Fruit fly (Drosophila melanogaster): ENCODE results near the gene CG43867.
A peak's percentile ranks its signal among the peaks of the same experiment; 100 is the strongest.

Gene CG43867

dm6 chrX:844523-844922 is 83.3 kb downstream of the CG43867 start, which contains the start of gene CG14635:
CG14635 (plus strand) TSS chrX:844823.
- no peak for TF ChIP-seq CG17801 (GFP tag; optimal IDR thresholded peaks at IDR 0.05; ENCODE audit: partially characterized antibody)

DNA sequence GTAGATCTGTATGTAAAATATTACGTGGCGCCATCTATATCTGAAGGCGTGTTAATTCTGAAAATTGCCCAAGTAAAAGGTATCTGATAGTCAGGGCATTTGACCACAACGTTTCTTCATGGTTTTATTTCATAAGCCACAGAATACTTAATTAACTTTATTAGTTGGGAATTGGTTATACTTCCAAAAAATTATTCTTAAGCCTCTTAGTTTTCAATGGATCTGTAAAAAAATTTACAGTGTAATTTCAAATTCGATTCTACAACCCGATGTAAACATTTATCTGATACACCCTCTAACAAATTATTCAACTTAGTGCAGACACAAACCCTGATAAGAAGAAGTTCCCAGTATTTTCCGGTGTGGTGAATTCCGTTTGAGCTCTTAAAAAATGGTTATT is 84.3 kb downstream of the CG43867 start:
- TF ChIP-seq CG17801 (GFP tag; optimal IDR thresholded peaks at IDR 0.05; ENCODE audit: partially characterized antibody), result no peak

DNA sequence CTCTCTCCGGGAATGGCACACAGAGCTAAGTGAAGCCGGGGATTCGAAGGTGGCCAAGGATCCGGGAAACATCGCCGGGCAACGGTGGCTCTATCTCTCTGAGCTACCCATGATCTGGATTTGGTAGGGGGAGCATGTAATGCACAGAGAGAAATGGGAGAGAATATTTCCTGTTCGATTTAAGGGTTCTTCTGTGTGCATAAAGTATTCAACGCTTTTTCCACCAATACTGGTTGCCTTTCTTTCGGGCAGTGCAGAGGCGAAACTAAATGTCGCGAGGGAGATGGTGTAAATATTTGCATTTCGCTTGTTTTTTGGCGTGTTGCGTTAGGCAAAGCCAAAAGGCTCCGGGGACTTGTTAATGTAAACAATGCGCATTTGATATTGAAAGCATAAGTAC is 85.8 kb downstream of the CG43867 start:
- TF ChIP-seq CG17801 (GFP tag; optimal IDR thresholded peaks at IDR 0.05; ENCODE audit: partially characterized antibody), result no peak

DNA sequence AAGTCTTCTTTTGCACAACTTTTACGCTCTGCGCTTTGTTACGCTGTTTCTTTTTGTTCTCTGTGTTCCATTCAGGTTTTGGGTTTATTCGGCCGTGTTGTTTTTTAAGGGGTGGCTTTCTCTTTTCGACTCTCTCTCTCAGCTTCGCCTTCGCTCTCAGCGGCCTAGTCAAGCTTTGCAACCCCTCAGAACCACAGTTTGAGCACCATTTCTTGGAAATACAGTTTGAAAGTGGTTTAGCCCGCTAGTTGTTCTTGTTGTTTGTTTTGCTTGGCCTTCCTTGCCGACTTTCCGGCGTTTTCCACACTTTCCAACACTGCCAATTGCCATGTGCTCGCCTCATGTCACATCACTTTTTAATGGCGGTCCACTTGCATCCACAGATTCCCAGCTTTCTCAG is 86.7 kb downstream of the CG43867 start:
- TF ChIP-seq CG17801 (GFP tag; optimal IDR thresholded peaks at IDR 0.05; ENCODE audit: partially characterized antibody), result no peak

- TF ChIP-seq CG17801 (GFP tag; optimal IDR thresholded peaks at IDR 0.05; ENCODE audit: partially characterized antibody), result no peak
These were observed 89.8 kb downstream of the CG43867 start for dm6 chrX:838012-838411.

DNA sequence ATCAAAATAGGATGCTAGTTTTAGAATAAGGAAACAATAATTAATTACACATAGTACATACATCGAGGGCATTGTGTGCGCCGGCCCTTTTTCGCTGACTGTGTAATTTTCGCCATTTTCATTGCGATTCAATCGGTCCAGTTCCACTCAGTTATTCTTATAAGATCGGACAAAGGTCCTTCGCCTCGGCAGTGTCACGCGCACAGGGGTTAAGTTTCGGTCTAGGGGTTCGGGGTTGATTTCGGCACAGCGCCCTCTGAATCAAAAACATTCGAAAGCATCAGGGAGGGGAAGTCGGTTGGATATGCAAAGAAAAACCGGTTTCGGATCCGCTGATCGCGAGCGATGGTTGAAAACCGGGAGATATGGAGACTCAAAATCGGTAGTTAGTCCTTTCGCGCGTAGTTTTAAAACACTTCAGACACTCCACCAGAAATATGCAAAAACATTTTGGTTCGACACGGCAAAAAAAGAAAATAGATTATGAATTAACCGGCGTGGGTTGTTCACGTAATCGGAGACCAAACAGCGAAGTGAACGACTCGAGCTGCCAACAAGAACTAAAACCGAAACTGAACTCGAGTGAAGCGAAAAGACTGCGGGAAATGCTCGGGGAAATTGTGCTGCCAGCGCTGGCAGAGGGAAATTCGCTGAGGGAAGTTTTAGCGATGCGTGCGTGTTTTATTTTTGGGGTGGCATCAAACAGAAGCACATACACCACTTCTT is 91.6 kb downstream of the CG43867 start:
- TF ChIP-seq CG17801 (GFP tag; optimal IDR thresholded peaks at IDR 0.05; ENCODE audit: partially characterized antibody), result no peak

DNA sequence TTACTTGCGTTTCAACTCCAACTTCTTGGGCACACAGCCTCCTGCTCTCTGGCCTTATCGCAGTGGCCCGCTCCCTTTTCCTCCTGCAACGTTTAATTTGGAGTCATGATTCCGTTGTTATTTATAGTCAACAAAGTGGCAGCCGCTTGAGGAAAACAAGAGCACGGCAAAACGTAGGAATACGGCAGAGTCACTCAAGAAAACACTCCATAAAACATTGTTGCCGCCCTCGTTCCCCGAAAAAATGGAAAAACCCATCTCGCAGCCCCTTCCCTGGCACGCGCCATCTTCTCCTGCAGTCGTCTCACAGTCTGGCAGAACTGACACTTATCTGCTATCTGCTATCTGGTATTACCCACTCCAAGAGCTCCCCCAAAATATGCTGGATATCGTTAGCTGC is 102.8 kb downstream of the CG43867 start:
- TF ChIP-seq CG17801 (GFP tag; optimal IDR thresholded peaks at IDR 0.05; ENCODE audit: partially characterized antibody), result no peak

- peak; percentile 33 for TF ChIP-seq CG17801 (GFP tag; optimal IDR thresholded peaks at IDR 0.05; ENCODE audit: partially characterized antibody)
These were observed 121.9 kb downstream of the CG43867 start, which contains the start of gene Sec22 for dm6 chrX:805907-806306. Sec22 (plus strand) TSS chrX:806076.

dm6 chrX:804821-805220 is 123.0 kb downstream of the CG43867 start, which contains the start of gene CG13358:
CG13358 (minus strand) TSS chrX:804921.
- TF ChIP-seq CG17801 (GFP tag; optimal IDR thresholded peaks at IDR 0.05; ENCODE audit: partially characterized antibody), result no peak

dm6 chrX:803370-803769 is 124.4 kb downstream of the CG43867 start, which contains the start of gene CG13359:
CG13359 (minus strand) TSS chrX:803470.
- no peak for TF ChIP-seq CG17801 (GFP tag; optimal IDR thresholded peaks at IDR 0.05; ENCODE audit: partially characterized antibody)

dm6 chrX:801157-801872 is 126.5 kb downstream of the CG43867 start, which contains the start of gene Rbf:
Rbf (minus strand) TSS chrX:801479.
- TF ChIP-seq CG17801 (GFP tag; optimal IDR thresholded peaks at IDR 0.05; ENCODE audit: partially characterized antibody), result no peak

DNA sequence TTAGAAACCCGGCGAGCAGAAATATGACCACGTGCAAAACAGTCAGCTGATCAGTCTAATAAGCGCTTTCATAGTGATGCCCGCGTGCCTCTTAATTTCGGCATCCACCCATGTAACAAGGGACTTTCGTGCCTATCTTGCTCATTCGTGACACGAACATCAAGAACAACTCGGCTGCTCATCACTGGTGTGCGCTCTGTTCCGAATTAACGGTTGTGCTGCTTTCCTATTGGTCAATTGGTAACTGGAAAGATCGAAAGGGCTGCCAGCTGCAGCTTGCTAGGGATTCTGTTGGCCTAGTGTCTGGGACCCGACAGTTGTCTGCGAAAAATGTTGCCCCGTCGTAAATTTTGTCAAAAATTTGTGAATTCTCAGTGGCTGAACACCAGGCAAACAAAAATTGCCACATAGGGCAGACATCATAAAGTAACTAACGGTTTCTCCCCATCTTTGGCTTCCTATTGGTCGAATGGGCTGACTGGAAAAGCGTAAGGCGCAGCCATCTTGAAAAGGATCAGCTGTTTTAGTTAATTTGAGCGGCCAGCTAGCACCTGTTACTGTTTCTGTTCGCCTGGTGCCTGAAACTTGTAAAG is 131.3 kb downstream of the CG43867 start:
- TF ChIP-seq CG17801 (GFP tag; optimal IDR thresholded peaks at IDR 0.05; ENCODE audit: partially characterized antibody), result peak; percentile 72

- no peak for TF ChIP-seq CG17801 (GFP tag; optimal IDR thresholded peaks at IDR 0.05; ENCODE audit: partially characterized antibody)
These were observed 134.9 kb downstream of the CG43867 start, which contains the start of gene CG16989 for dm6 chrX:792923-793322. CG16989 (plus strand) TSS chrX:793147.

dm6 chrX:790039-790597 is 137.7 kb downstream of the CG43867 start, which contains the start of gene CG13360:
CG13360 (minus strand) TSS chrX:790089.
- TF ChIP-seq CG17801 (GFP tag; optimal IDR thresholded peaks at IDR 0.05; ENCODE audit: partially characterized antibody), result no peak

DNA sequence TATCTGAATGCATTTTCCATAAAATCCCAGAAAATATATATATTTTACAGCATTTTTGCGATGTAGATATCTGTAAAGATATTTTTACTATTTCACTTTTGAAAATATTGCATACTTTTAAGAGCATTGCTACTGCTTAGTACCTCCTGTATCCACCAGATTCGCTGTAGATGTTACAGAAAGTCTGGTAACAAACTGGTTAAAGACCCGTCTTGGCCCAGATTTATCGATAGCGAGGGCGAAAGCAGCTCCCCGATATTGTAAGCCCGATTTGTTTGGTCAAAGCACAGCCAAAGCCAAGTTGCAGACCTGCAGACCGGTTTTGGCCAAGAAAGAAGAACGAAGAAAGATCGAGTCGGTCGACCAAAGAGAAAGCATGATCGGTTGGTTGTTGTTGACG is 143.3 kb downstream of the CG43867 start, which contains the start of gene tw:
Gene tw (plus strand): TSS at position 291 of the 400 bp plus-strand sequence.
- TF ChIP-seq CG17801 (GFP tag; optimal IDR thresholded peaks at IDR 0.05; ENCODE audit: partially characterized antibody), result no peak

All from ovary, adult (tissue).